Fruit fly (Drosophila melanogaster): ENCODE measurements around the gene Arpc3B.

Gene Arpc3B

dm6 chrX:17078139-17078977 is 27.3 kb downstream of the Arpc3B start, which contains the start of gene CG4949:
Gene CG4949, plus strand, starts transcription at chrX:17078836.
- TF ChIP-seq CG17801 (GFP tag; optimal IDR thresholded peaks at IDR 0.05; ENCODE audit: partially characterized antibody): no peak

dm6 chrX:17077290-17078138 is 28.1 kb downstream of the Arpc3B start, which contains the start of gene wcy:
Gene wcy, minus strand, starts transcription at chrX:17077897.
- TF ChIP-seq CG17801 (GFP tag; optimal IDR thresholded peaks at IDR 0.05; ENCODE audit: partially characterized antibody): no peak

- no peak for TF ChIP-seq CG17801 (GFP tag; optimal IDR thresholded peaks at IDR 0.05; ENCODE audit: partially characterized antibody)
These were observed 29.0 kb downstream of the Arpc3B start for dm6 chrX:17076449-17077289.

- TF ChIP-seq CG17801 (GFP tag; optimal IDR thresholded peaks at IDR 0.05; ENCODE audit: partially characterized antibody): no peak
These were observed 37.2 kb downstream of the Arpc3B start, which contains the start of gene CG43077 for dm6 chrX:17068423-17068822. Gene CG43077, minus strand, starts transcription at chrX:17068523.

- TF ChIP-seq CG17801 (GFP tag; optimal IDR thresholded peaks at IDR 0.05; ENCODE audit: partially characterized antibody): no peak
These were observed 39.0 kb downstream of the Arpc3B start, which contains the start of gene CG45002 for dm6 chrX:17066632-17067031. Gene CG45002, minus strand, starts transcription at chrX:17066732.

Data from ovary, adult (tissue).